Worm (Caenorhabditis elegans): ENCODE data around the gene sdz-20.

The sdz-20 gene

DNA sequence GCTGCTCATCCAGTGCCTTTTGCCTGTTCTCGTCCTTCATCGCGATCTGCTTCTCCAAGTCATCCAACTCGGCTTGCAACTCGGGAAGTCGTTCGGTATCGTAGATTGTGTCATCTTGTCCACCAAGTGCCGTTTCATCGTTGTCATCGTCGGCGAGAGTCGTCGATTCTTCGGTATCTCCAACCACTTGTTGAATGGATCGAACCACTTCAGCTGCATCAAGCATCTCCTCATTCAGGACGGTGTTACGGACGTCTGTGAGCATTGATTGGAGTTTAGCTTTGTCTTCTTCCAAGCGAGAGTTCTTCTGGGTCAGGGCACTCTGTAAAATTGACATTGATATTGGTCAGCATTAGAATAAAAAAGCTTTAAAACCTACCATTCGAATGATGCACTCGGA is 28.3 kb upstream of the sdz-20 start:
- TF ChIP-seq ztf-22 (GFP tag; optimal IDR thresholded peaks at IDR 0.05) (no peak), lin-26 (GFP tag; IDR thresholded peaks at IDR 0.05) (peak; percentile 35; the same call in 1 of the 2 replicates), ztf-18 (tag; optimal IDR thresholded peaks at IDR 0.05) (no peak)

DNA sequence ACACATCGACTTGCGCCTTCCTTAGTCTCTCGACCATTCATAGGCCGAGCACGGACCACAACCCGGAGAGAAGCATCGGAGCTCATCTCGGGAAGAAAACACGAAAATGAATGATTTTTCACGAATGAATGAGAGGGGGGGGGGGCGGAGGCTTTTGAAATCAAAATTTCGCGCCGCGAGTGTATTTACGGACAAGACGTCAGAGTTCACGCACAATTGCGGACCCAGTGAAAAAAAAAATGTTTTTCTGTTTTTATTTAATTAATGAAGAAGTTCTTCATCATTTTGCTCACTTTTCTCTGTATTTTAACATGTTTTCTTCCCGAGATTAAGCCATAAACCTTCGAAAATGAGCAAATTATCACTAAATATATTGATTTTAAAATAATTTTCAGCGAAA is 26.7 kb upstream of the sdz-20 start, which contains the start of the genes klp-19 and slc-36.1:
Gene klp-19, minus strand, starts transcription at position 153 of the 400 bp plus-strand sequence.
Gene slc-36.1, plus strand, starts transcription at position 396 of the 400 bp plus-strand sequence.
- no peak for TF ChIP-seq sdz-38 (tag; optimal IDR thresholded peaks at IDR 0.05)
- TF ChIP-seq ekl-4 (GFP tag; IDR thresholded peaks at IDR 0.05): no peak
- no peak for TF ChIP-seq B0019.2 (GFP tag; conservative IDR thresholded peaks at IDR 0.05)
- no peak for TF ChIP-seq B0035.1 (tag; optimal IDR thresholded peaks at IDR 0.05)
- peak; percentile 66 for TF ChIP-seq ceh-91 (GFP tag; IDR thresholded peaks at IDR 0.05)
- TF ChIP-seq mes-4 (tag; optimal IDR thresholded peaks at IDR 0.05): no peak
- peak; percentile 62 for TF ChIP-seq egrh-3 (GFP tag; IDR thresholded peaks at IDR 0.05)
- TF ChIP-seq ceh-79 (tag; optimal IDR thresholded peaks at IDR 0.05): no peak
- no peak for TF ChIP-seq tbx-9 (tag; optimal IDR thresholded peaks at IDR 0.05; ENCODE audit: borderline replicate concordance)
- no peak for TF ChIP-seq ceh-27 (GFP tag; optimal IDR thresholded peaks at IDR 0.05)
- no peak for TF ChIP-seq rec-8 (tag; optimal IDR thresholded peaks at IDR 0.05)
- TF ChIP-seq dpl-1 (GFP tag; optimal IDR thresholded peaks at IDR 0.05): peak; percentile 84
- no peak for TF ChIP-seq F10E7.11 (tag; optimal IDR thresholded peaks at IDR 0.05)
- no peak for TF ChIP-seq him-1 (tag; optimal IDR thresholded peaks at IDR 0.05)
- TF ChIP-seq athp-1 (tag; optimal IDR thresholded peaks at IDR 0.05): peak; percentile 53
- no peak for TF ChIP-seq unc-130 (GFP tag; optimal IDR thresholded peaks at IDR 0.05)
- TF ChIP-seq ceh-58 (GFP tag; IDR thresholded peaks at IDR 0.05): no peak
- no peak for TF ChIP-seq ztf-25 (GFP tag; IDR thresholded peaks at IDR 0.05)
- TF ChIP-seq nfyb-1 (GFP tag; IDR thresholded peaks at IDR 0.05): no peak
- no peak for TF ChIP-seq attf-6 (GFP tag; IDR thresholded peaks at IDR 0.05)
- TF ChIP-seq tlf-1 (GFP tag; optimal IDR thresholded peaks at IDR 0.05): no peak
- TF ChIP-seq B0336.3 (GFP tag; IDR thresholded peaks at IDR 0.05): no peak
- TF ChIP-seq F33H1.4 (GFP tag; IDR thresholded peaks at IDR 0.05): peak; percentile 69
- TF ChIP-seq pha-4 (tag; optimal IDR thresholded peaks at IDR 0.05): no peak
- no peak for TF ChIP-seq ztf-22 (GFP tag; optimal IDR thresholded peaks at IDR 0.05)
- no peak for TF ChIP-seq hsf-1 (GFP tag; IDR thresholded peaks at IDR 0.05)
- no peak for TF ChIP-seq pbrm-1 (GFP tag; IDR thresholded peaks at IDR 0.05)
- TF ChIP-seq ZK185.1 (tag; optimal IDR thresholded peaks at IDR 0.05; ENCODE audit: poor library complexity, severe bottlenecking): no peak
- no peak for TF ChIP-seq mxl-1 (tag; optimal IDR thresholded peaks at IDR 0.05)
- no peak for TF ChIP-seq Y95B8A.8 (GFP tag; IDR thresholded peaks at IDR 0.05)
- TF ChIP-seq bed-1 (GFP tag; IDR thresholded peaks at IDR 0.05): no peak
- no peak for TF ChIP-seq hlh-26 (GFP tag; conservative IDR thresholded peaks at IDR 0.05)
- TF ChIP-seq F23B12.7 (tag; optimal IDR thresholded peaks at IDR 0.05; ENCODE audit: insufficient read depth): peak; percentile 78
- no peak for TF ChIP-seq lin-40 (tag; optimal IDR thresholded peaks at IDR 0.05)
- TF ChIP-seq cebp-2 (GFP tag; IDR thresholded peaks at IDR 0.05): no peak
- peak; percentile 51 for TF ChIP-seq snpc-3.4 (tag; optimal IDR thresholded peaks at IDR 0.05)
- no peak for TF ChIP-seq madf-3 (GFP tag; IDR thresholded peaks at IDR 0.05)
- no peak for TF ChIP-seq nfya-1 (tag; optimal IDR thresholded peaks at IDR 0.05; ENCODE audit: borderline replicate concordance, insufficient read depth)
- no peak for TF ChIP-seq bed-2 (GFP tag; IDR thresholded peaks at IDR 0.05)
- TF ChIP-seq hrde-1 (tag; optimal IDR thresholded peaks at IDR 0.05; ENCODE audit: borderline replicate concordance): no peak
- TF ChIP-seq F57C9.4 (tag; optimal IDR thresholded peaks at IDR 0.05): no peak
- no peak for TF ChIP-seq F39B2.1 (GFP tag; IDR thresholded peaks at IDR 0.05)
- TF ChIP-seq madf-6 (GFP tag; IDR thresholded peaks at IDR 0.05): peak; percentile 90
- no peak for TF ChIP-seq nhr-179 (tag; optimal IDR thresholded peaks at IDR 0.05)
- no peak for TF ChIP-seq T07F8.4 (tag; optimal IDR thresholded peaks at IDR 0.05)

Data from whole organism, young adult.